Worm (Caenorhabditis elegans) whole organism, L4 larva: ENCODE measurements around the gene lron-10.

ENCODE experiments used
- ZK546.5 ChIP-seq, 2 experiments: sonication (generic microtip); optimal IDR thresholded peaks; 2 replicates each; lab custom pipeline; 2017; ENCODE audit warnings: missing biosample characterization in 2 of 2, missing genetic modification characterization in 2 of 2
- lsy-2 ChIP-seq, 2 experiments: fragments of 150-350 bp in 1 of 2; sonication (generic microtip) in 1 of 2; optimal IDR thresholded peaks; 2 replicates each; lab custom pipeline; 2014 to 2017; ENCODE audit warnings: missing biosample characterization in 2 of 2, missing genetic modification characterization in 2 of 2
- mes-2 ChIP-seq: sonication (generic microtip); optimal IDR thresholded peaks from 2 replicates; lab custom pipeline; 2016; ENCODE audit warnings: missing genotype, mild to moderate bottlenecking, missing genetic modification characterization, missing compliant biosample characterization; ENCODE audit not compliant: poor library complexity, severe bottlenecking
- ztf-11 ChIP-seq: fragments of 150-350 bp; optimal IDR thresholded peaks from 2 replicates; lab custom pipeline; 2014; ENCODE audit warnings: missing biosample characterization, missing genetic modification characterization

ce11 chrIII:10657661-10658060 lies 36.5 kb upstream of the lron-10 start:
- no peak for TF ChIP-seq mes-2 (tag; lab: Kevin White, UChicago)
- TF ChIP-seq lsy-2 (tag; optimal IDR thresholded peaks at IDR 0.05; lab: Kevin White, UChicago): no peak
- no peak for TF ChIP-seq ZK546.5 (tag; optimal IDR thresholded peaks at IDR 0.05; lab: Kevin White, UChicago)
- no peak for TF ChIP-seq ztf-11 (tag; lab: Kevin White, UChicago)
